Fruit fly (Drosophila melanogaster) whole organism, embryonic: ENCODE measurements around the gene Nepl4.

Source experiments
- Ada2b ChIP-seq: fragments of 200-800 bp; sonication (Bioruptor generic); IDR thresholded peaks from 2 replicates; pipeline ENCODE4 v1.3.6; 2022; ENCODE audit warnings: missing biosample characterization, missing genetic modification characterization
- BEAF-32 ChIP-seq: fragments of 200-800 bp; sonication (Bioruptor generic); optimal IDR thresholded peaks from 3 replicates; lab custom pipeline; 2017; ENCODE audit warnings: missing biosample characterization, missing genetic modification characterization, mild to moderate bottlenecking, moderate library complexity, missing genetic modification reagents
- CG1024 ChIP-seq: fragments of 200-800 bp; sonication (Bioruptor generic); IDR thresholded peaks from 2 replicates; pipeline ENCODE4 v1.3.6; 2022; ENCODE audit warnings: missing biosample characterization, missing genetic modification characterization
- CG10431 ChIP-seq: fragments of 200-800 bp; sonication (Bioruptor generic); optimal IDR thresholded peaks from 3 replicates; lab custom pipeline; 2018; ENCODE audit warnings: missing biosample characterization, mild to moderate bottlenecking, missing genetic modification characterization
- CG11247 ChIP-seq: fragments of 200-800 bp; sonication (Bioruptor generic); IDR thresholded peaks from 2 replicates; pipeline ENCODE4 v1.3.6; 2022; ENCODE audit warnings: missing biosample characterization, missing genetic modification characterization
- CG12071 ChIP-seq: fragments of 200-800 bp; sonication (Bioruptor generic); optimal IDR thresholded peaks from 3 replicates; lab custom pipeline; 2018; ENCODE audit warnings: missing biosample characterization, mild to moderate bottlenecking, missing genetic modification characterization
- CG13296 ChIP-seq: fragments of 200-800 bp; sonication (Bioruptor generic); optimal IDR thresholded peaks from 3 replicates; lab custom pipeline; 2018; ENCODE audit warnings: missing biosample characterization, mild to moderate bottlenecking, missing genetic modification characterization
- CG14710 ChIP-seq: fragments of 200-800 bp; sonication (Bioruptor generic); optimal IDR thresholded peaks from 3 replicates; lab custom pipeline; 2019; ENCODE audit warnings: missing biosample characterization, mild to moderate bottlenecking, missing genetic modification characterization, moderate library complexity
- CG15073 ChIP-seq: fragments of 200-800 bp; sonication (Bioruptor generic); optimal IDR thresholded peaks from 2 replicates; lab custom pipeline; 2016; ENCODE audit warnings: missing biosample characterization, missing genetic modification characterization
- CG16813 ChIP-seq: fragments of 200-800 bp; sonication (Bioruptor generic); IDR thresholded peaks from 3 replicates; pipeline ENCODE4 v1.3.6; 2022; ENCODE audit warnings: missing biosample characterization, missing genetic modification characterization; ENCODE audit not compliant: partially characterized antibody
- CG1792 ChIP-seq: fragments of 200-800 bp; sonication (Bioruptor generic); optimal IDR thresholded peaks from 2 replicates; lab custom pipeline; 2016; ENCODE audit warnings: missing biosample characterization, missing genetic modification characterization
- CG2120 ChIP-seq: fragments of 200-800 bp; sonication (Bioruptor generic); optimal IDR thresholded peaks from 3 replicates; lab custom pipeline; 2016; ENCODE audit warnings: missing biosample characterization, missing genetic modification characterization
- CG34376 ChIP-seq: fragments of 200-800 bp; sonication (Bioruptor generic); optimal IDR thresholded peaks from 2 replicates; lab custom pipeline; 2018; ENCODE audit warnings: missing biosample characterization, mild to moderate bottlenecking, missing genetic modification characterization
- CG6272 ChIP-seq: fragments of 200-800 bp; sonication (Bioruptor generic); IDR thresholded peaks from 2 replicates; pipeline ENCODE4 v1.3.6; 2022; ENCODE audit warnings: missing biosample characterization, missing genetic modification characterization
- CG7786 ChIP-seq: fragments of 200-800 bp; sonication (Bioruptor generic); optimal IDR thresholded peaks from 2 replicates; lab custom pipeline; 2016; ENCODE audit warnings: missing biosample characterization, missing genetic modification characterization
- CG8290 ChIP-seq, 3 experiments: fragments of 200-800 bp; sonication (Bioruptor generic); optimal IDR thresholded peaks; 2 replicates each; lab custom pipeline; 2016 to 2019; ENCODE audit warnings: missing biosample characterization in 3 of 3, missing genetic modification characterization in 3 of 3, mild to moderate bottlenecking in 2 of 3, moderate library complexity in 1 of 3
- CG8944 ChIP-seq: fragments of 200-800 bp; sonication (Bioruptor generic); optimal IDR thresholded peaks from 3 replicates; lab custom pipeline; 2016; ENCODE audit warnings: missing biosample characterization, missing genetic modification characterization
- Dip3 ChIP-seq: fragments of 200-800 bp; sonication (Bioruptor generic); optimal IDR thresholded peaks from 3 replicates; lab custom pipeline; 2016; ENCODE audit warnings: missing biosample characterization, missing genetic modification characterization
- Hey ChIP-seq: fragments of 200-800 bp; sonication (Bioruptor generic); optimal IDR thresholded peaks from 3 replicates; lab custom pipeline; 2018; ENCODE audit warnings: missing biosample characterization, mild to moderate bottlenecking, missing genetic modification characterization
- Meics ChIP-seq: fragments of 200-800 bp; sonication (Bioruptor generic); optimal IDR thresholded peaks from 2 replicates; lab custom pipeline; 2017; ENCODE audit warnings: missing biosample characterization, mild to moderate bottlenecking, missing genetic modification characterization
- Mes4 ChIP-seq: fragments of 200-800 bp; sonication (Bioruptor generic); optimal IDR thresholded peaks from 2 replicates; lab custom pipeline; 2016; ENCODE audit warnings: missing biosample characterization, missing genetic modification characterization
- Neu2 ChIP-seq: fragments of 200-800 bp; sonication (Bioruptor generic); optimal IDR thresholded peaks from 3 replicates; lab custom pipeline; 2016; ENCODE audit warnings: missing biosample characterization, missing genetic modification characterization, borderline replicate concordance
- Sin3A ChIP-seq: fragments of >200 bp; optimal IDR thresholded peaks from 2 replicates; lab custom pipeline; 2018
- ara ChIP-seq: fragments of 200-800 bp; sonication (Bioruptor generic); IDR thresholded peaks from 2 replicates; pipeline ENCODE4 v1.3.6; 2022; ENCODE audit warnings: missing biosample characterization, missing genetic modification characterization
- bab2 ChIP-seq: fragments of 200-800 bp; sonication (Bioruptor generic); optimal IDR thresholded peaks from 2 replicates; lab custom pipeline; 2016; ENCODE audit warnings: missing biosample characterization, missing genetic modification characterization
- br ChIP-seq: fragments of >200 bp; optimal IDR thresholded peaks from 2 replicates; lab custom pipeline; 2017
- cad ChIP-seq: fragments of >200 bp; optimal IDR thresholded peaks from 2 replicates; lab custom pipeline; 2017; ENCODE audit warnings: missing biosample characterization, missing genetic modification characterization
- chinmo ChIP-seq: fragments of 200-800 bp; sonication (Bioruptor generic); IDR thresholded peaks from 4 replicates; pipeline ENCODE4 v1.3.6; 2022; ENCODE audit warnings: missing biosample characterization, missing genetic modification characterization; ENCODE audit not compliant: partially characterized antibody
- ci ChIP-seq: fragments of 200-800 bp; sonication (Bioruptor generic); IDR thresholded peaks from 3 replicates; pipeline ENCODE4 v1.3.6; 2022; ENCODE audit warnings: missing biosample characterization, missing genetic modification characterization
- cwo ChIP-seq: fragments of 200-800 bp; sonication (Bioruptor generic); optimal IDR thresholded peaks from 3 replicates; lab custom pipeline; 2017; ENCODE audit warnings: missing biosample characterization, missing genetic modification characterization, mild to moderate bottlenecking, moderate library complexity, missing genetic modification reagents
- dati ChIP-seq: fragments of 200-800 bp; sonication (Bioruptor generic); IDR thresholded peaks from 2 replicates; pipeline ENCODE4 v1.3.6; 2022; ENCODE audit warnings: missing biosample characterization, missing genetic modification characterization
- fru ChIP-seq: fragments of >200 bp; optimal IDR thresholded peaks from 2 replicates; lab custom pipeline; 2017
- ftz-f1 ChIP-seq: fragments of 200-800 bp; sonication (Bioruptor generic); optimal IDR thresholded peaks from 2 replicates; lab custom pipeline; 2016; ENCODE audit warnings: missing biosample characterization, missing genetic modification characterization
- gt ChIP-seq: fragments of 200-800 bp; sonication (Bioruptor generic); IDR thresholded peaks from 2 replicates; pipeline ENCODE4 v1.3.6; 2022; ENCODE audit warnings: missing biosample characterization, missing genetic modification characterization
- inv ChIP-seq: fragments of 200-800 bp; sonication (Bioruptor generic); IDR thresholded peaks from 2 replicates; pipeline ENCODE4 v1.3.6; 2022; ENCODE audit warnings: missing biosample characterization, missing genetic modification characterization; ENCODE audit not compliant: partially characterized antibody
- lab ChIP-seq: fragments of 200-800 bp; sonication (Bioruptor generic); optimal IDR thresholded peaks from 3 replicates; lab custom pipeline; 2017; ENCODE audit warnings: missing biosample characterization, missing genetic modification characterization, mild to moderate bottlenecking, moderate library complexity, missing genetic modification reagents
- lola ChIP-seq, 3 experiments: fragments of >200 bp in 2 of 3; fragments of 200-800 bp in 1 of 3; sonication (Bioruptor generic) in 1 of 3; optimal IDR thresholded peaks; 2 replicates each; lab custom pipeline; 2017 to 2019; ENCODE audit warnings: missing biosample characterization in 3 of 3, missing genetic modification characterization in 3 of 3, mild to moderate bottlenecking in 1 of 3, moderate library complexity in 1 of 3
- mld ChIP-seq: fragments of 200-800 bp; sonication (Bioruptor generic); IDR thresholded peaks from 3 replicates; pipeline ENCODE4 v1.3.6; 2022; ENCODE audit warnings: missing biosample characterization, missing genetic modification characterization; ENCODE audit not compliant: partially characterized antibody
- nerfin-1 ChIP-seq: fragments of 200-800 bp; sonication (Bioruptor generic); optimal IDR thresholded peaks from 3 replicates; lab custom pipeline; 2019; ENCODE audit warnings: missing biosample characterization, mild to moderate bottlenecking, missing genetic modification characterization, moderate library complexity
- oc ChIP-seq: fragments of 200-800 bp; sonication (Bioruptor generic); optimal IDR thresholded peaks from 2 replicates; lab custom pipeline; 2018; ENCODE audit warnings: missing biosample characterization, mild to moderate bottlenecking, missing genetic modification characterization, moderate library complexity
- psq ChIP-seq: fragments of 200-800 bp; sonication (Bioruptor generic); optimal IDR thresholded peaks from 2 replicates; lab custom pipeline; 2017; ENCODE audit warnings: missing biosample characterization, missing genetic modification characterization
- slp2 ChIP-seq: fragments of 200-800 bp; sonication (Bioruptor generic); optimal IDR thresholded peaks from 2 replicates; lab custom pipeline; 2016; ENCODE audit warnings: missing biosample characterization, missing genetic modification characterization
- sr ChIP-seq: fragments of 200-800 bp; sonication (Bioruptor generic); IDR thresholded peaks from 3 replicates; pipeline ENCODE4 v1.3.6; 2022; ENCODE audit warnings: missing biosample characterization, missing genetic modification characterization
- stwl ChIP-seq: fragments of 200-800 bp; sonication (Bioruptor generic); optimal IDR thresholded peaks from 3 replicates; lab custom pipeline; 2018; ENCODE audit warnings: missing biosample characterization, mild to moderate bottlenecking, missing genetic modification characterization, moderate library complexity
- sug ChIP-seq: fragments of 200-800 bp; optimal IDR thresholded peaks from 2 replicates; lab custom pipeline; 2019; ENCODE audit warnings: missing biosample characterization, mild to moderate bottlenecking, missing genetic modification characterization, moderate library complexity
- tin ChIP-seq: fragments of 200-800 bp; sonication (Bioruptor generic); optimal IDR thresholded peaks from 3 replicates; lab custom pipeline; 2016; ENCODE audit warnings: missing biosample characterization, missing genetic modification characterization
- twi ChIP-seq: fragments of 200-800 bp; optimal IDR thresholded peaks from 2 replicates; lab custom pipeline; 2019; ENCODE audit warnings: missing biosample characterization, mild to moderate bottlenecking, missing genetic modification characterization, moderate library complexity
- unc-4 ChIP-seq: fragments of 200-800 bp; sonication (Bioruptor generic); IDR thresholded peaks from 2 replicates; pipeline ENCODE4 v1.3.6; 2022; ENCODE audit warnings: missing biosample characterization, missing genetic modification characterization; ENCODE audit not compliant: partially characterized antibody
- usp ChIP-seq: fragments of >200 bp; optimal IDR thresholded peaks from 2 replicates; lab custom pipeline; 2017; ENCODE audit warnings: missing biosample characterization, missing genetic modification characterization
- yki ChIP-seq: fragments of >200 bp; optimal IDR thresholded peaks from 3 replicates; lab custom pipeline; 2018
- z ChIP-seq: fragments of 200-800 bp; sonication (Bioruptor generic); IDR thresholded peaks from 3 replicates; pipeline ENCODE4 v1.3.6; 2022; ENCODE audit warnings: missing biosample characterization, missing genetic modification characterization
- zen2 ChIP-seq: fragments of 200-800 bp; sonication (Bioruptor generic); IDR thresholded peaks from 3 replicates; pipeline ENCODE4 v1.3.6; 2022; ENCODE audit warnings: missing biosample characterization, missing genetic modification characterization; ENCODE audit not compliant: partially characterized antibody
- zfh2 ChIP-seq: fragments of 200-800 bp; sonication (Bioruptor generic); optimal IDR thresholded peaks from 2 replicates; lab custom pipeline; 2016; ENCODE audit warnings: missing biosample characterization, missing genetic modification characterization

The Nepl4 gene

dm6 chr2L:6367478-6367932, at the start of gene Nepl4:
Nepl4 (plus strand) TSS chr2L:6367882.
- TF ChIP-seq sr (GFP tag; lab: Robert Waterston, UW) (no peak), cwo (peak; percentile 39), Ada2b (GFP tag; lab: Robert Waterston, UW) (no peak), CG2120 (GFP tag; lab: Kevin White, UChicago) (no peak), br (lab: Kevin White, UChicago) (no peak), Mes4 (GFP tag; lab: Kevin White, UChicago) (no peak), mld (no peak), slp2 (GFP tag; lab: Kevin White, UChicago) (no peak), Sin3A (no peak), CG16813 (GFP tag; lab: Robert Waterston, UW) (no peak), ftz-f1 (GFP tag; lab: Kevin White, UChicago) (no peak), CG10431 (GFP tag; lab: Kevin White, UChicago) (no peak), cad (GFP tag; lab: Kevin White, UChicago) (no peak), ara (GFP tag; lab: Robert Waterston, UW) (no peak), sug (tag; lab: Kevin White, UChicago) (peak; percentile 67), CG34376 (GFP tag; lab: Kevin White, UChicago) (peak; percentile 62), inv (GFP tag; lab: Robert Waterston, UW) (no peak), CG8290 (GFP tag; optimal IDR thresholded peaks at IDR 0.05; lab: Kevin White, UChicago) (no peak), CG8290 (tag; optimal IDR thresholded peaks at IDR 0.05; lab: Kevin White, UChicago) (no peak), yki (lab: Kevin White, UChicago) (no peak), unc-4 (GFP tag; lab: Robert Waterston, UW) (no peak), usp (GFP tag; lab: Kevin White, UChicago) (no peak), CG1024 (GFP tag; lab: Robert Waterston, UW) (no peak), Dip3 (no peak), CG8944 (no peak), CG15073 (GFP tag; lab: Kevin White, UChicago) (no peak), CG7786 (no peak), zen2 (no peak), lab (GFP tag; lab: Kevin White, UChicago) (no peak), chinmo (GFP tag; lab: Robert Waterston, UW) (0 out of 4 replicates have a peak, but pooled peaks have one; percentile 32), bab2 (no peak), oc (tag; lab: Kevin White, UChicago) (no peak), CG1792 (GFP tag; lab: Kevin White, UChicago) (no peak), Neu2 (GFP tag; lab: Kevin White, UChicago) (no peak)

- TF ChIP-seq CG12071 (GFP tag; lab: Kevin White, UChicago) (no peak), CG11247 (GFP tag; lab: Robert Waterston, UW) (no peak), CG14710 (no peak), stwl (tag; lab: Kevin White, UChicago) (peak; percentile 2), CG6272 (no peak), z (GFP tag; lab: Robert Waterston, UW) (peak; percentile 72), chinmo (GFP tag; lab: Robert Waterston, UW) (0 out of 4 replicates have a peak, but pooled peaks have one; percentile 13), gt (GFP tag; lab: Robert Waterston, UW) (no peak), dati (GFP tag; lab: Robert Waterston, UW) (no peak), nerfin-1 (peak; percentile 3), CG2120 (GFP tag; lab: Kevin White, UChicago) (no peak), Meics (GFP tag; lab: Kevin White, UChicago) (no peak), lola (GFP tag; optimal IDR thresholded peaks at IDR 0.05; lab: Kevin White, UChicago) (no peak), psq (no peak), Hey (tag; lab: Kevin White, UChicago) (peak; percentile 76), tin (GFP tag; lab: Kevin White, UChicago) (no peak), ci (GFP tag; lab: Robert Waterston, UW) (no peak), CG1024 (GFP tag; lab: Robert Waterston, UW) (no peak), CG13296 (GFP tag; lab: Kevin White, UChicago) (no peak), zfh2 (no peak), twi (no peak), BEAF-32 (GFP tag; lab: Kevin White, UChicago) (no peak), fru (lab: Kevin White, UChicago) (no peak)
Measured at dm6 chr2L:6319068-6319467, 48.6 kb upstream of the Nepl4 start.
